Worm (Caenorhabditis elegans) whole organism, young adult: ENCODE measurements around the gene cest-24.

Experiments used
- B0019.2 ChIP-seq: fragments of 200-800 bp; sonication (Bioruptor generic); conservative IDR thresholded peaks from 2 replicates; pipeline ENCODE4 v1.3.6; 2022; ENCODE audit warnings: missing genetic modification reagents, missing genetic modification characterization, missing compliant biosample characterization
- B0035.1 ChIP-seq: sonication (generic microtip); optimal IDR thresholded peaks from 2 replicates; lab custom pipeline; 2016; ENCODE audit warnings: missing genetic modification characterization, mild to moderate bottlenecking, missing compliant biosample characterization, missing genotype, missing genetic modification reagents
- B0261.1 ChIP-seq: sonication (generic microtip); optimal IDR thresholded peaks from 2 replicates; lab custom pipeline; 2016; ENCODE audit warnings: mild to moderate bottlenecking, missing genetic modification characterization, moderate library complexity, missing compliant biosample characterization
- F10E7.11 ChIP-seq: sonication (generic microtip); optimal IDR thresholded peaks from 2 replicates; lab custom pipeline; 2017; ENCODE audit warnings: mild to moderate bottlenecking, missing genetic modification characterization, moderate library complexity, missing compliant biosample characterization
- F37B4.10 ChIP-seq: fragments of 200-800 bp; sonication (Bioruptor generic); IDR thresholded peaks from 2 replicates; pipeline ENCODE4 v1.3.6; 2022; ENCODE audit warnings: missing genetic modification characterization, missing compliant biosample characterization
- F52B5.7 ChIP-seq: sonication (generic microtip); optimal IDR thresholded peaks from 2 replicates; lab custom pipeline; 2016; ENCODE audit warnings: mild to moderate bottlenecking, missing genetic modification characterization, missing compliant biosample characterization
- F55B11.4 ChIP-seq: sonication (generic microtip); optimal IDR thresholded peaks from 2 replicates; lab custom pipeline; 2016; ENCODE audit warnings: missing compliant biosample characterization, missing genetic modification characterization, borderline replicate concordance; ENCODE audit not compliant: insufficient read depth
- K12H6.12 ChIP-seq: fragments of 200-800 bp; sonication (Bioruptor generic); optimal IDR thresholded peaks from 2 replicates; lab custom pipeline; 2018; ENCODE audit warnings: mild to moderate bottlenecking, missing genetic modification characterization, missing compliant biosample characterization
- T07F8.4 ChIP-seq: sonication (generic microtip); optimal IDR thresholded peaks from 2 replicates; lab custom pipeline; 2016; ENCODE audit warnings: mild to moderate bottlenecking, missing genetic modification characterization, moderate library complexity, missing compliant biosample characterization
- Y53F4B.3 ChIP-seq: fragments of 200-800 bp; sonication (Bioruptor generic); IDR thresholded peaks from 2 replicates; pipeline ENCODE4 v1.3.6; 2022; ENCODE audit warnings: missing genetic modification reagents, missing genetic modification characterization, missing compliant biosample characterization
- Y95B8A.8 ChIP-seq: fragments of 200-800 bp; sonication (Bioruptor generic); IDR thresholded peaks from 2 replicates; pipeline ENCODE4 v1.3.6; 2022; ENCODE audit warnings: missing genetic modification reagents, missing genetic modification characterization, missing compliant biosample characterization
- ZK185.1 ChIP-seq: sonication (generic microtip); optimal IDR thresholded peaks from 2 replicates; lab custom pipeline; 2016; ENCODE audit warnings: mild to moderate bottlenecking, missing genetic modification characterization, missing compliant biosample characterization; ENCODE audit not compliant: poor library complexity, severe bottlenecking
- aptf-2 ChIP-seq: fragments of 200-800 bp; sonication (Bioruptor generic); conservative IDR thresholded peaks from 2 replicates; pipeline ENCODE4 v1.3.6; 2022; ENCODE audit warnings: missing genetic modification reagents, missing genetic modification characterization, missing compliant biosample characterization
- atf-7 ChIP-seq: sonication (generic microtip); optimal IDR thresholded peaks from 2 replicates; lab custom pipeline; 2017; ENCODE audit warnings: mild to moderate bottlenecking, missing genetic modification characterization, missing compliant biosample characterization
- attf-6 ChIP-seq: fragments of 200-800 bp; sonication (Bioruptor generic); IDR thresholded peaks from 2 replicates; pipeline ENCODE4 v1.3.6; 2022; ENCODE audit warnings: missing genetic modification reagents, missing genetic modification characterization, missing compliant biosample characterization
- ccch-3 ChIP-seq: fragments of 200-800 bp; sonication (Bioruptor generic); optimal IDR thresholded peaks from 2 replicates; lab custom pipeline; 2018; ENCODE audit warnings: mild to moderate bottlenecking, missing genetic modification characterization, missing compliant biosample characterization
- cebp-1 ChIP-seq, 2 experiments: fragments of 200-800 bp in 1 of 2; sonication (Bioruptor generic) in 1 of 2; sonication (generic microtip) in 1 of 2; IDR thresholded peaks in 1 of 2; optimal IDR thresholded peaks in 1 of 2; 2 replicates each; pipeline versions ENCODE4 v1.3.6 to Lab custom; 2017 to 2022; ENCODE audit warnings: missing compliant biosample characterization in 2 of 2, missing genetic modification characterization in 2 of 2, mild to moderate bottlenecking in 1 of 2, missing genetic modification reagents in 1 of 2, moderate library complexity in 1 of 2
- cebp-2 ChIP-seq: fragments of 200-800 bp; sonication (Bioruptor generic); IDR thresholded peaks from 2 replicates; pipeline ENCODE4 v1.3.6; 2022; ENCODE audit warnings: missing genetic modification characterization, missing compliant biosample characterization
- ceh-40 ChIP-seq: fragments of 200-800 bp; sonication (Bioruptor generic); IDR thresholded peaks from 2 replicates; pipeline ENCODE4 v1.3.6; 2022; ENCODE audit warnings: missing genetic modification characterization, missing compliant biosample characterization
- die-1 ChIP-seq: sonication (generic microtip); optimal IDR thresholded peaks from 2 replicates; lab custom pipeline; 2016; ENCODE audit warnings: missing genotype, mild to moderate bottlenecking, missing genetic modification characterization, missing compliant biosample characterization
- dox-1 ChIP-seq: fragments of 200-800 bp; sonication (Bioruptor generic); IDR thresholded peaks from 2 replicates; pipeline ENCODE4 v1.3.6; 2022; ENCODE audit warnings: missing genetic modification reagents, missing genetic modification characterization, missing compliant biosample characterization
- dpl-1 ChIP-seq: fragments of 150-350 bp; optimal IDR thresholded peaks from 2 replicates; lab custom pipeline; 2014; ENCODE audit warnings: missing biosample characterization, missing genetic modification reagents, missing genetic modification characterization
- egl-18 ChIP-seq: fragments of 200-800 bp; sonication (Bioruptor generic); IDR thresholded peaks from 2 replicates; pipeline ENCODE4 v1.3.6; 2022; ENCODE audit warnings: missing genetic modification reagents, missing genetic modification characterization, missing compliant biosample characterization
- ekl-4 ChIP-seq: fragments of 200-800 bp; sonication (Bioruptor generic); IDR thresholded peaks from 2 replicates; pipeline ENCODE4 v1.3.6; 2022; ENCODE audit warnings: missing genetic modification reagents, missing genetic modification characterization, missing compliant biosample characterization
- gei-17 ChIP-seq: fragments of 200-800 bp; sonication (Bioruptor generic); optimal IDR thresholded peaks from 2 replicates; lab custom pipeline; 2018; ENCODE audit warnings: mild to moderate bottlenecking, missing genetic modification characterization, missing compliant biosample characterization
- him-1 ChIP-seq: sonication (generic microtip); optimal IDR thresholded peaks from 2 replicates; lab custom pipeline; 2016; ENCODE audit warnings: missing genotype, missing genetic modification reagents, missing genetic modification characterization, missing compliant biosample characterization
- hlh-12 ChIP-seq: sonication (generic microtip); optimal IDR thresholded peaks from 2 replicates; lab custom pipeline; 2016; ENCODE audit warnings: missing genetic modification characterization, missing compliant biosample characterization
- hlh-26 ChIP-seq: fragments of 200-800 bp; sonication (Bioruptor generic); conservative IDR thresholded peaks from 2 replicates; pipeline ENCODE4 v1.3.6; 2022; ENCODE audit warnings: missing genetic modification reagents, missing genetic modification characterization, missing compliant biosample characterization
- lin-26 ChIP-seq: fragments of 200-800 bp; sonication (Bioruptor generic); IDR thresholded peaks from 2 replicates; pipeline ENCODE4 v1.3.6; 2022; ENCODE audit warnings: missing genetic modification reagents, missing genetic modification characterization, missing compliant biosample characterization
- lin-35 ChIP-seq, 3 experiments: fragments of 150-350 bp in 2 of 3; sonication (generic microtip) in 1 of 3; optimal IDR thresholded peaks; 2 replicates each; lab custom pipeline; 2014 to 2018; ENCODE audit warnings: missing biosample characterization in 3 of 3, missing genetic modification characterization in 3 of 3, missing genetic modification reagents in 3 of 3
- lsl-1 ChIP-seq: fragments of 200-800 bp; sonication (Bioruptor generic); optimal IDR thresholded peaks from 2 replicates; lab custom pipeline; 2018; ENCODE audit warnings: mild to moderate bottlenecking, missing genetic modification characterization, moderate library complexity, missing compliant biosample characterization
- mes-4 ChIP-seq: sonication (generic microtip); optimal IDR thresholded peaks from 2 replicates; lab custom pipeline; 2016; ENCODE audit warnings: missing genotype, missing genetic modification characterization, missing compliant biosample characterization
- mxl-1 ChIP-seq: sonication (generic microtip); optimal IDR thresholded peaks from 2 replicates; lab custom pipeline; 2016; ENCODE audit warnings: missing genetic modification characterization, missing compliant biosample characterization
- nfya-2 ChIP-seq: fragments of 200-800 bp; sonication (Bioruptor generic); IDR thresholded peaks from 2 replicates; pipeline ENCODE4 v1.3.6; 2022; ENCODE audit warnings: missing genetic modification reagents, missing genetic modification characterization, missing compliant biosample characterization
- nhr-120 ChIP-seq: fragments of 200-800 bp; sonication (Bioruptor generic); IDR thresholded peaks from 2 replicates; pipeline ENCODE4 v1.3.6; 2022; ENCODE audit warnings: missing genetic modification characterization, missing compliant biosample characterization
- nhr-27 ChIP-seq: fragments of 200-800 bp; sonication (Bioruptor generic); optimal IDR thresholded peaks from 2 replicates; lab custom pipeline; 2018; ENCODE audit warnings: mild to moderate bottlenecking, missing genetic modification characterization, moderate library complexity, missing compliant biosample characterization
- nhr-80 ChIP-seq: sonication (generic microtip); optimal IDR thresholded peaks from 2 replicates; lab custom pipeline; 2016; ENCODE audit warnings: missing genetic modification characterization, missing compliant biosample characterization
- nhr-90 ChIP-seq: sonication (generic microtip); optimal IDR thresholded peaks from 2 replicates; lab custom pipeline; 2016; ENCODE audit warnings: missing genotype, mild to moderate bottlenecking, missing genetic modification characterization, missing compliant biosample characterization
- sdz-38 ChIP-seq: sonication (generic microtip); optimal IDR thresholded peaks from 2 replicates; lab custom pipeline; 2016; ENCODE audit warnings: missing genotype, missing genetic modification characterization, missing compliant biosample characterization
- snpc-3.4 ChIP-seq: sonication (generic microtip); optimal IDR thresholded peaks from 2 replicates; lab custom pipeline; 2017; ENCODE audit warnings: missing genetic modification characterization, mild to moderate bottlenecking, missing compliant biosample characterization, antibody characterized with exemption, moderate library complexity, missing genotype, missing genetic modification reagents
- snpc-4 ChIP-seq, 5 experiments: fragments of 150-350 bp in 1 of 5; sonication (generic microtip) in 4 of 5; optimal IDR thresholded peaks; 2 replicates each; lab custom pipeline; 2014 to 2018; ENCODE audit warnings: missing genetic modification characterization in 5 of 5, missing biosample characterization in 3 of 5, antibody characterized with exemption in 2 of 5, mild to moderate bottlenecking in 2 of 5, missing compliant biosample characterization in 2 of 5, missing genotype in 2 of 5, moderate library complexity in 2 of 5, missing genetic modification reagents in 1 of 5
- sptf-2 ChIP-seq: fragments of 200-800 bp; sonication (Bioruptor generic); optimal IDR thresholded peaks from 2 replicates; lab custom pipeline; 2018; ENCODE audit warnings: mild to moderate bottlenecking, missing genetic modification characterization, missing compliant biosample characterization
- tbp1 ChIP-seq: fragments of 200-800 bp; sonication (Bioruptor generic); optimal IDR thresholded peaks from 2 replicates; lab custom pipeline; 2018; ENCODE audit warnings: mild to moderate bottlenecking, missing genetic modification characterization, missing compliant biosample characterization
- xnd-1 ChIP-seq: sonication (generic microtip); optimal IDR thresholded peaks from 2 replicates; lab custom pipeline; 2016; ENCODE audit warnings: missing genotype, missing genetic modification reagents, missing genetic modification characterization, missing compliant biosample characterization
- zfh-2 ChIP-seq: fragments of 200-800 bp; sonication (Bioruptor generic); conservative IDR thresholded peaks from 2 replicates; pipeline ENCODE4 v1.3.6; 2022; ENCODE audit warnings: missing genetic modification reagents, missing genetic modification characterization, missing compliant biosample characterization
- ztf-25 ChIP-seq: fragments of 200-800 bp; sonication (Bioruptor generic); IDR thresholded peaks from 2 replicates; pipeline ENCODE4 v1.3.6; 2022; ENCODE audit warnings: missing genetic modification reagents, missing genetic modification characterization, missing compliant biosample characterization

Gene cest-24

ce11 chrV:6278117-6279081 lies 38.3 kb upstream of the cest-24 start, which contains the start of gene fil-2 (continued):
- TF ChIP-seq K12H6.12 (tag; lab: Kevin White, UChicago) = no peak
- no peak for TF ChIP-seq zfh-2
- TF ChIP-seq nhr-90 (tag; lab: Kevin White, UChicago) = no peak
- TF ChIP-seq snpc-3.4 (tag; lab: Kevin White, UChicago) = no peak
- TF ChIP-seq ZK185.1 (tag; lab: Kevin White, UChicago) = peak; percentile 65
- peak; percentile 54 for TF ChIP-seq tbp1 (GFP tag; lab: Kevin White, UChicago)
- no peak for TF ChIP-seq xnd-1
- TF ChIP-seq F55B11.4 (tag; lab: Kevin White, UChicago) = no peak
- no peak for TF ChIP-seq F10E7.11 (tag; lab: Kevin White, UChicago)
- no peak for TF ChIP-seq lsl-1 (GFP tag; lab: Kevin White, UChicago)
- no peak for TF ChIP-seq ccch-3
- TF ChIP-seq nhr-120 (GFP tag; lab: Robert Waterston, UW) = no peak
- TF ChIP-seq cebp-2 (GFP tag; lab: Robert Waterston, UW) = no peak
- TF ChIP-seq B0019.2 (GFP tag; lab: Robert Waterston, UW) = no peak
- TF ChIP-seq die-1 (tag; lab: Kevin White, UChicago) = no peak
- TF ChIP-seq attf-6 (GFP tag; lab: Robert Waterston, UW) = no peak
- no peak for TF ChIP-seq mes-4 (tag; lab: Kevin White, UChicago)
- peak; percentile 83 for TF ChIP-seq nhr-80
- no peak for TF ChIP-seq dpl-1 (GFP tag; lab: Kevin White, UChicago)
- TF ChIP-seq nfya-2 (GFP tag; lab: Robert Waterston, UW) = no peak
- TF ChIP-seq gei-17 (GFP tag; lab: Kevin White, UChicago) = peak; percentile 63
- TF ChIP-seq snpc-4 (GFP tag; optimal IDR thresholded peaks at IDR 0.05; lab: Kevin White, UChicago) = no peak
- no peak for TF ChIP-seq snpc-4 (tag; optimal IDR thresholded peaks at IDR 0.05; lab: Kevin White, UChicago)
- TF ChIP-seq atf-7 (tag; lab: Kevin White, UChicago) = peak; percentile 80
- TF ChIP-seq dox-1 (GFP tag; lab: Robert Waterston, UW) = no peak
- TF ChIP-seq hlh-26 (GFP tag; lab: Robert Waterston, UW) = no peak
- TF ChIP-seq T07F8.4 (tag; lab: Kevin White, UChicago) = no peak
- TF ChIP-seq Y53F4B.3 (GFP tag; lab: Robert Waterston, UW) = no peak
- TF ChIP-seq mxl-1 (tag; lab: Kevin White, UChicago) = no peak
- TF ChIP-seq ztf-25 (GFP tag; lab: Robert Waterston, UW) = no peak
- TF ChIP-seq B0261.1 (tag; lab: Kevin White, UChicago) = no peak
- TF ChIP-seq lin-26 (GFP tag; lab: Robert Waterston, UW) = no peak
- TF ChIP-seq him-1 (tag; lab: Kevin White, UChicago) = no peak
- 0 out of 2 replicates have a peak, but pooled peaks have one; percentile 65 for TF ChIP-seq ekl-4 (GFP tag; lab: Robert Waterston, UW)
- TF ChIP-seq F52B5.7 (tag; lab: Kevin White, UChicago) = peak; percentile 12
- TF ChIP-seq ceh-40 (GFP tag; lab: Robert Waterston, UW) = no peak
- no peak for TF ChIP-seq cebp-1 (GFP tag; IDR thresholded peaks at IDR 0.05; lab: Robert Waterston, UW)
- peak; percentile 71 for TF ChIP-seq cebp-1 (tag; optimal IDR thresholded peaks at IDR 0.05; lab: Kevin White, UChicago)
- no peak for TF ChIP-seq aptf-2 (GFP tag; lab: Robert Waterston, UW)
- TF ChIP-seq sdz-38 (tag; lab: Kevin White, UChicago) = no peak
- TF ChIP-seq Y95B8A.8 (GFP tag; lab: Robert Waterston, UW) = no peak; the same call in 1 of the 2 replicates
- no peak for TF ChIP-seq hlh-12 (tag; lab: Kevin White, UChicago)
- no peak for TF ChIP-seq B0035.1 (tag; lab: Kevin White, UChicago)
- no peak for TF ChIP-seq nhr-27
- TF ChIP-seq lin-35 (GFP tag; optimal IDR thresholded peaks at IDR 0.05; lab: Kevin White, UChicago) = no peak
- TF ChIP-seq sptf-2 = no peak
- TF ChIP-seq egl-18 (GFP tag; lab: Robert Waterston, UW) = no peak
- TF ChIP-seq F37B4.10 = 0 out of 2 replicates have a peak, but pooled peaks have one; percentile 4
